Worm (Caenorhabditis elegans) whole organism, early embryonic: ENCODE results near the gene T06E4.5.
"Not testable (repeated sequence)": the region's sequence is repeated elsewhere in the genome, so short reads cannot be mapped to it uniquely, and the experiment has no call there.

Experiments used
- flt-1 ChIP-seq: fragments of 200-800 bp; sonication (Bioruptor generic); IDR thresholded peaks from 2 replicates; pipeline ENCODE4 v1.3.6; 2022; ENCODE audit warnings: missing genetic modification characterization, missing compliant biosample characterization
- hmg-4 ChIP-seq: fragments of 200-800 bp; sonication (Bioruptor generic); optimal IDR thresholded peaks from 2 replicates; lab custom pipeline; 2018; ENCODE audit warnings: mild to moderate bottlenecking, missing genetic modification characterization, missing compliant biosample characterization
- hnd-1 ChIP-seq: sonication (generic microtip); optimal IDR thresholded peaks from 2 replicates; lab custom pipeline; 2016; ENCODE audit warnings: missing genetic modification characterization, missing compliant biosample characterization
- pes-1 ChIP-seq: fragments of 200-800 bp; sonication (Bioruptor generic); IDR thresholded peaks from 2 replicates; pipeline ENCODE4 v1.3.6; 2022; ENCODE audit warnings: missing genetic modification reagents, missing genetic modification characterization, missing compliant biosample characterization
- tra-4 ChIP-seq: sonication (generic microtip); optimal IDR thresholded peaks from 2 replicates; lab custom pipeline; 2017; ENCODE audit warnings: missing genetic modification characterization, missing compliant biosample characterization

- not testable (repeated sequence) for TF ChIP-seq tra-4; hmg-4; flt-1; hnd-1 (tag; lab: Kevin White, UChicago)
- TF ChIP-seq pes-1 (GFP tag; lab: Robert Waterston, UW), result 0 out of 2 replicates have a peak, but pooled peaks have one; percentile 47
Observed at ce11 chrV:9603488-9603887, 27.6 kb upstream of the T06E4.5 start.
